5 fruit fly cellular contexts compared by ENCODE assay signal in the genomic region with DNA sequence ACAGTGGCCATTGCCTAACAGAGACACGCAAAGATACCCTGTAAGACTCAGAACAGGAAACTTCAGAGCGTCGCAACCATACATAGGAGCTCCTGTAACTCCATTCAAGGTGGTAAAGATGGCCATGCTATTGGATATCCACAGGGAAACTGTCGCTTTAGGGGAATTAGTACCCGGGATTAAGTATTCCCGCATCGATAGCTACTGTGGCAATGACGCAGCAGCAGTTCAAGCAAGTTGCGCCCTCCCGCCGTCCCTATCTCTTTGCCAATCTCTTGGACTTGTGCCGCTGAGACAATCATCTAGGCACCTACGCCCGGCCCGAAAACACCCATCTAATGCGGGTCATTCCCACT.
A peak's percentile ranks its signal among the peaks of the same experiment; 100 is the strongest.
TF ChIP-seq lines count a peak whose summit lies in the region.

No protein-coding gene starts in this region.

- TF ChIP-seq CTCF in whole organism, embryonic (GFP tag; optimal IDR thresholded peaks at IDR 0.05; lab: Kevin White, UChicago) = no peak

TF ChIP-seq in whole organism, adult, 20 proteins besides CTCF, POLR2A, EP300 and RAD21 (continues in another document):
- peak; percentile 47 for TF ChIP-seq CG11617 (GFP tag; optimal IDR thresholded peaks at IDR 0.05; lab: Kevin White, UChicago)
- no peak for TF ChIP-seq Clk (GFP tag; optimal IDR thresholded peaks at IDR 0.05; lab: Kevin White, UChicago)
- TF ChIP-seq Crg-1 (GFP tag; optimal IDR thresholded peaks at IDR 0.05; lab: Kevin White, UChicago) = peak; percentile 41
- peak; percentile 12 for TF ChIP-seq tj (GFP tag; optimal IDR thresholded peaks at IDR 0.05; lab: Kevin White, UChicago)
- TF ChIP-seq bab1 (GFP tag; optimal IDR thresholded peaks at IDR 0.05; lab: Kevin White, UChicago) = peak; percentile 38
- TF ChIP-seq CG33017 (tag; optimal IDR thresholded peaks at IDR 0.05; lab: Kevin White, UChicago) = peak; percentile 6
- no peak for TF ChIP-seq cic (GFP tag; optimal IDR thresholded peaks at IDR 0.05; lab: Kevin White, UChicago)
- TF ChIP-seq ovo (GFP tag; optimal IDR thresholded peaks at IDR 0.05; lab: Kevin White, UChicago) = peak; percentile 24
- no peak for TF ChIP-seq kay (GFP tag; lab: Kevin White, UChicago; ENCODE audit: borderline replicate concordance)
- TF ChIP-seq CG7045 (GFP tag; optimal IDR thresholded peaks at IDR 0.05; lab: Kevin White, UChicago) = peak; percentile 55
- peak in 1 of 2 experiments; percentile 83 for TF ChIP-seq cnc (optimal IDR thresholded peaks at IDR 0.05; lab: Kevin White, UChicago)
- no peak for TF ChIP-seq Mnt (GFP tag; optimal IDR thresholded peaks at IDR 0.05; lab: Kevin White, UChicago)
- TF ChIP-seq pad (GFP tag; optimal IDR thresholded peaks at IDR 0.05; lab: Kevin White, UChicago) = peak; percentile 49
- TF ChIP-seq CG5204 (GFP tag; optimal IDR thresholded peaks at IDR 0.05; lab: Kevin White, UChicago) = no peak
- peak; percentile 72 for TF ChIP-seq CG14711 (tag; optimal IDR thresholded peaks at IDR 0.05; lab: Kevin White, UChicago)
- TF ChIP-seq CG7101 (tag; optimal IDR thresholded peaks at IDR 0.05; lab: Kevin White, UChicago) = peak; percentile 69
- TF ChIP-seq CG12768 (GFP tag; optimal IDR thresholded peaks at IDR 0.05; lab: Kevin White, UChicago) = peak; percentile 78

TF ChIP-seq in whole organism, embryonic, 481 proteins besides CTCF, POLR2A, EP300 and RAD21 (continues in another document):
- TF ChIP-seq CG4730 (GFP tag; IDR thresholded peaks at IDR 0.05; lab: Robert Waterston, UW) = peak; percentile 51
- peak; percentile 76 for TF ChIP-seq CG13624 (GFP tag; optimal IDR thresholded peaks at IDR 0.05; lab: Kevin White, UChicago)
- TF ChIP-seq Dad (GFP tag; optimal IDR thresholded peaks at IDR 0.05; lab: Kevin White, UChicago) = peak; percentile 7
- TF ChIP-seq pho (GFP tag; optimal IDR thresholded peaks at IDR 0.05; lab: Kevin White, UChicago) = peak; percentile 25
- no peak for TF ChIP-seq CG11560 (tag; IDR thresholded peaks at IDR 0.05; lab: Robert Waterston, UW)
- TF ChIP-seq Spps (tag; optimal IDR thresholded peaks at IDR 0.05; lab: Kevin White, UChicago) = no peak
- TF ChIP-seq tup (GFP tag; optimal IDR thresholded peaks at IDR 0.05; lab: Kevin White, UChicago) = no peak
- peak; percentile 45 for TF ChIP-seq CG8290 (GFP tag; optimal IDR thresholded peaks at IDR 0.05; lab: Kevin White, UChicago)
- peak in 1 of 2 experiments; percentile 75 for TF ChIP-seq CG8290 (tag; optimal IDR thresholded peaks at IDR 0.05; lab: Kevin White, UChicago)
- TF ChIP-seq CG18599 (GFP tag; optimal IDR thresholded peaks at IDR 0.05; lab: Kevin White, UChicago) = peak; percentile 80
- TF ChIP-seq CG12236 (GFP tag; optimal IDR thresholded peaks at IDR 0.05; lab: Kevin White, UChicago) = no peak
- peak; percentile 66 for TF ChIP-seq ttk (GFP tag; IDR thresholded peaks at IDR 0.05; lab: Robert Waterston, UW)
- TF ChIP-seq HmgD (GFP tag; optimal IDR thresholded peaks at IDR 0.05; lab: Kevin White, UChicago) = no peak
- no peak for TF ChIP-seq Elba2 (GFP tag; optimal IDR thresholded peaks at IDR 0.05; lab: Kevin White, UChicago)
- peak; percentile 56 for TF ChIP-seq gcm (GFP tag; optimal IDR thresholded peaks at IDR 0.05; lab: Kevin White, UChicago)
- no peak for TF ChIP-seq oc (tag; optimal IDR thresholded peaks at IDR 0.05; lab: Kevin White, UChicago)
- no peak for TF ChIP-seq NC2α (GFP tag; optimal IDR thresholded peaks at IDR 0.05; lab: Kevin White, UChicago)

TF ChIP-seq in whole organism, prepupa, 60 proteins besides CTCF, POLR2A, EP300 and RAD21 (continues in another document):
- TF ChIP-seq CG4318 (GFP tag; optimal IDR thresholded peaks at IDR 0.05; lab: Kevin White, UChicago) (no peak), CG1621 (tag; optimal IDR thresholded peaks at IDR 0.05; lab: Kevin White, UChicago) (no peak), Sox102F (GFP tag; optimal IDR thresholded peaks at IDR 0.05; lab: Kevin White, UChicago) (no peak), salr (GFP tag; optimal IDR thresholded peaks at IDR 0.05; lab: Kevin White, UChicago) (no peak), Eip78C (GFP tag; lab: Kevin White, UChicago) (peak; percentile 67), CG9139 (GFP tag; optimal IDR thresholded peaks at IDR 0.05; lab: Kevin White, UChicago) (peak; percentile 20), Ets21C (GFP tag; optimal IDR thresholded peaks at IDR 0.05; lab: Kevin White, UChicago) (peak; percentile 1), CG10631 (GFP tag; optimal IDR thresholded peaks at IDR 0.05; lab: Kevin White, UChicago) (peak; percentile 43), CG11902 (GFP tag; optimal IDR thresholded peaks at IDR 0.05; lab: Kevin White, UChicago) (no peak), CG3032 (tag; optimal IDR thresholded peaks at IDR 0.05; lab: Kevin White, UChicago) (peak; percentile 35), topi (GFP tag; optimal IDR thresholded peaks at IDR 0.05; lab: Kevin White, UChicago) (peak; percentile 34), CG8319 (GFP tag; optimal IDR thresholded peaks at IDR 0.05; lab: Kevin White, UChicago) (peak; percentile 5), CG32006 (GFP tag; optimal IDR thresholded peaks at IDR 0.05; lab: Kevin White, UChicago) (peak; percentile 74), CG3919 (GFP tag; optimal IDR thresholded peaks at IDR 0.05; lab: Kevin White, UChicago) (peak; percentile 63), CG6276 (GFP tag; optimal IDR thresholded peaks at IDR 0.05; lab: Kevin White, UChicago) (peak; percentile 68), ss (GFP tag; optimal IDR thresholded peaks at IDR 0.05; lab: Kevin White, UChicago) (peak in 1 of 2 experiments; percentile 46), pdm3 (GFP tag; optimal IDR thresholded peaks at IDR 0.05; lab: Kevin White, UChicago) (peak; percentile 34), CG10669 (GFP tag; optimal IDR thresholded peaks at IDR 0.05; lab: Kevin White, UChicago) (peak; percentile 38), CG7368 (GFP tag; optimal IDR thresholded peaks at IDR 0.05; lab: Kevin White, UChicago) (peak; percentile 50)

TF ChIP-seq in whole organism, pupa, 21 proteins besides CTCF, POLR2A, EP300 and RAD21:
- TF ChIP-seq CG9948 (tag; optimal IDR thresholded peaks at IDR 0.05; lab: Kevin White, UChicago) = peak; percentile 52
- peak; percentile 28 for TF ChIP-seq Snoo (tag; optimal IDR thresholded peaks at IDR 0.05; lab: Kevin White, UChicago)
- peak; percentile 72 for TF ChIP-seq CG8301 (tag; optimal IDR thresholded peaks at IDR 0.05; lab: Kevin White, UChicago)
- TF ChIP-seq Pif1A (GFP tag; optimal IDR thresholded peaks at IDR 0.05; lab: Kevin White, UChicago) = no peak
- peak; percentile 53; the same call in 1 of the 2 replicates for TF ChIP-seq CG12605 (GFP tag; IDR thresholded peaks at IDR 0.05; lab: Robert Waterston, UW)
- TF ChIP-seq CG10348 (GFP tag; IDR thresholded peaks at IDR 0.05; lab: Robert Waterston, UW) = peak; percentile 41; the same call in 1 of the 2 replicates
- TF ChIP-seq CG13204 (GFP tag; optimal IDR thresholded peaks at IDR 0.05; lab: Kevin White, UChicago) = no peak
- peak; percentile 65; the same call in 2 of the 3 replicates for TF ChIP-seq CG4496 (GFP tag; IDR thresholded peaks at IDR 0.05; lab: Robert Waterston, UW)
- TF ChIP-seq EcR (GFP tag; optimal IDR thresholded peaks at IDR 0.05; lab: Kevin White, UChicago) = no peak
- TF ChIP-seq rn (GFP tag; IDR thresholded peaks at IDR 0.05; lab: Robert Waterston, UW) = 0 out of 2 replicates have a peak, but pooled peaks have one; percentile 20
- TF ChIP-seq CG17806 (tag; optimal IDR thresholded peaks at IDR 0.05; lab: Kevin White, UChicago) = peak; percentile 37
- peak; percentile 40 for TF ChIP-seq CG8159 (tag; optimal IDR thresholded peaks at IDR 0.05; lab: Kevin White, UChicago)
- no peak for TF ChIP-seq Pif1B (GFP tag; optimal IDR thresholded peaks at IDR 0.05; lab: Kevin White, UChicago)
- peak; percentile 11 for TF ChIP-seq CG34367 (tag; optimal IDR thresholded peaks at IDR 0.05; lab: Kevin White, UChicago)
- TF ChIP-seq CG15710 (tag; optimal IDR thresholded peaks at IDR 0.05; lab: Kevin White, UChicago) = peak; percentile 40
- TF ChIP-seq CG32121 (GFP tag; IDR thresholded peaks at IDR 0.05; lab: Robert Waterston, UW) = peak; percentile 84
- TF ChIP-seq fd96Ca (GFP tag; IDR thresholded peaks at IDR 0.05; lab: Robert Waterston, UW) = peak; percentile 80
- TF ChIP-seq Ets98B (GFP tag; IDR thresholded peaks at IDR 0.05; lab: Robert Waterston, UW) = peak; percentile 75

TF ChIP-seq in whole organism, wandering third instar larva, 38 proteins besides CTCF, POLR2A, EP300 and RAD21:
- TF ChIP-seq fru (GFP tag; optimal IDR thresholded peaks at IDR 0.05; lab: Kevin White, UChicago) = peak; percentile 78
- no peak for TF ChIP-seq dl (GFP tag; optimal IDR thresholded peaks at IDR 0.05; lab: Kevin White, UChicago; ENCODE audit: insufficient read depth in 1 of 2, partially characterized antibody in 2 of 2)
- TF ChIP-seq usp (GFP tag; optimal IDR thresholded peaks at IDR 0.05; lab: Kevin White, UChicago) = no peak
- TF ChIP-seq foxo (GFP tag; optimal IDR thresholded peaks at IDR 0.05; lab: Kevin White, UChicago) = peak in 1 of 2 experiments; percentile 74
- peak; percentile 21 for TF ChIP-seq Sp1 (GFP tag; optimal IDR thresholded peaks at IDR 0.05; lab: Kevin White, UChicago)
- TF ChIP-seq OdsH (GFP tag; optimal IDR thresholded peaks at IDR 0.05; lab: Kevin White, UChicago) = peak; percentile 54
- TF ChIP-seq psq (GFP tag; optimal IDR thresholded peaks at IDR 0.05; lab: Kevin White, UChicago) = peak; percentile 54
- peak; percentile 73 for TF ChIP-seq HLH106 (tag; optimal IDR thresholded peaks at IDR 0.05; lab: Kevin White, UChicago)
- TF ChIP-seq dmrt93B (GFP tag; optimal IDR thresholded peaks at IDR 0.05; lab: Kevin White, UChicago) = peak; percentile 50
- no peak for TF ChIP-seq Hr78 (GFP tag; optimal IDR thresholded peaks at IDR 0.05; lab: Kevin White, UChicago)
- TF ChIP-seq rgr (GFP tag; optimal IDR thresholded peaks at IDR 0.05; lab: Kevin White, UChicago) = peak; percentile 39
- TF ChIP-seq h (GFP tag; optimal IDR thresholded peaks at IDR 0.05; lab: Kevin White, UChicago) = peak; percentile 78
- TF ChIP-seq Rel (GFP tag; optimal IDR thresholded peaks at IDR 0.05; lab: Kevin White, UChicago) = no peak
- TF ChIP-seq Rel (tag; optimal IDR thresholded peaks at IDR 0.05; lab: Kevin White, UChicago) = peak; percentile 59
- peak; percentile 60 for TF ChIP-seq br (GFP tag; optimal IDR thresholded peaks at IDR 0.05; lab: Kevin White, UChicago)
- TF ChIP-seq Dfd (GFP tag; optimal IDR thresholded peaks at IDR 0.05; lab: Kevin White, UChicago) = no peak
- TF ChIP-seq woc (GFP tag; optimal IDR thresholded peaks at IDR 0.05; lab: Kevin White, UChicago) = peak; percentile 36
- peak; percentile 43 for TF ChIP-seq Jra (GFP tag; optimal IDR thresholded peaks at IDR 0.05; lab: Kevin White, UChicago)
- peak; percentile 61 for TF ChIP-seq ey (GFP tag; optimal IDR thresholded peaks at IDR 0.05; lab: Kevin White, UChicago)
- no peak for TF ChIP-seq Abd-B (GFP tag; optimal IDR thresholded peaks at IDR 0.05; lab: Kevin White, UChicago)
